Worm (Caenorhabditis elegans) whole organism, midembryonic: Measurements from ENCODE around the gene Y97E10B.1.

Experiments used
- T22C8.4 ChIP-seq: fragments of 200-800 bp; sonication (Bioruptor generic); IDR thresholded peaks from 2 replicates; pipeline ENCODE4 v1.3.6; 2022; ENCODE audit warnings: missing genetic modification characterization, missing compliant biosample characterization
- cog-1 ChIP-seq: sonication (generic microtip); optimal IDR thresholded peaks from 2 replicates; lab custom pipeline; 2016; ENCODE audit warnings: missing genetic modification characterization, missing compliant biosample characterization
- flt-1 ChIP-seq: fragments of 200-800 bp; sonication (Bioruptor generic); IDR thresholded peaks from 2 replicates; pipeline ENCODE4 v1.3.6; 2022; ENCODE audit warnings: missing genetic modification characterization, missing compliant biosample characterization
- klf-2 ChIP-seq: fragments of 200-800 bp; sonication (Bioruptor generic); conservative IDR thresholded peaks from 2 replicates; pipeline ENCODE4 v1.3.6; 2022; ENCODE audit warnings: missing genetic modification reagents, missing genetic modification characterization, missing compliant biosample characterization
- med-1 ChIP-seq: sonication (generic microtip); optimal IDR thresholded peaks from 2 replicates; lab custom pipeline; 2017; ENCODE audit warnings: missing genetic modification characterization, mild to moderate bottlenecking, missing compliant biosample characterization, antibody characterized with exemption, missing genetic modification reagents; ENCODE audit not compliant: insufficient read depth
- ref-1 ChIP-seq: fragments of 200-800 bp; sonication (Bioruptor generic); conservative IDR thresholded peaks from 2 replicates; pipeline ENCODE4 v1.3.6; 2022; ENCODE audit warnings: missing genetic modification reagents, missing genetic modification characterization, missing compliant biosample characterization
- tab-1 ChIP-seq: fragments of 200-800 bp; sonication (Bioruptor generic); IDR thresholded peaks from 2 replicates; pipeline ENCODE4 v1.3.6; 2022; ENCODE audit warnings: missing genetic modification characterization, missing compliant biosample characterization
- ztf-23 ChIP-seq: fragments of 200-800 bp; sonication (Bioruptor generic); IDR thresholded peaks from 2 replicates; pipeline ENCODE4 v1.3.6; 2022; ENCODE audit warnings: missing genetic modification reagents, missing genetic modification characterization, missing compliant biosample characterization

Gene Y97E10B.1

DNA sequence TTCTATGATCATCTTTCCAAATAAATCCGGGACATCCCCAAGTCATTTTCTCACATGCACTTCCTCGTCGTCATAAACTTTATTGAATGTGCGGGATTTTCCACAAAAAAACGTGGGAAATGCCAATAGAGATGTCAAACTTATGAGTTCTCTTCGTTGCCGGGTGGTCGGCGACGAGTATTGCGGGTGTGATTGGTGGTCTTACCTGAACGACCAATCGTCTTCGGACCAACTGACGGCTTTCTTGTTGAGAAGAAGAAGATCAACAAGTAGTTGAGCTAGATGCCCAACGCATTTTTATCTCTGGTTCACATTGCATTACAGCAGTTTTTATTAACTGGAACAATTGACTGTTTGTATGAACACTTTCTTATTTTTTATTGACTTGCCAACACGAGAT, 51.5 kb downstream of the Y97E10B.1 start:
- TF ChIP-seq ztf-23 (GFP tag; lab: Robert Waterston, UW) (no peak), cog-1 (no peak), flt-1 (GFP tag; lab: Robert Waterston, UW) (no peak), T22C8.4 (GFP tag; lab: Robert Waterston, UW) (no peak), klf-2 (GFP tag; lab: Robert Waterston, UW) (no peak), ref-1 (GFP tag; lab: Robert Waterston, UW) (no peak)

DNA sequence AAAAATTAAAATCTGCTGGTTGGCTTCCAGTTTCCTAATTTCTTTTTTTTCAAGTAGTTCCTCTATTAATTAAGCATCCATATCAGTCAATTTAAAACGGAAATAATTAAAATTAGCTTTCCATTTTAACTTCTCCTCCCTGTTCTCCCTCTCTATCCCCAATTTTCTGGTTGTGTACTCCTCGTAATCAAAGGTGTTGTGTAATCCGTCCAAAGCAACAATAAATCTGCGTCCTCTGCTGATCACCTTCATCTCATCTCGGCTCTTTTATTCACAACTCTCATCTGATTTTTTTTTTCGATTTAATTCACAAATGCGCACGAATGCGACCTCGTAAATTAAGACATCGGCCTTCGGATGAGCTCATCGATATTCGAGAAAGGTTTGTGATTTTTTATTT, 52.2 kb downstream of the Y97E10B.1 start, which contains the start of gene Y97E10AR.2:
Y97E10AR.2 (plus strand) TSS at position 301 of the 400 bp plus-strand sequence.
- TF ChIP-seq cog-1 (no peak), flt-1 (GFP tag; lab: Robert Waterston, UW) (no peak), tab-1 (GFP tag; lab: Robert Waterston, UW) (no peak), T22C8.4 (GFP tag; lab: Robert Waterston, UW) (no peak), klf-2 (GFP tag; lab: Robert Waterston, UW) (no peak), ztf-23 (GFP tag; lab: Robert Waterston, UW) (no peak), ref-1 (GFP tag; lab: Robert Waterston, UW) (no peak), med-1 (GFP tag; lab: Kevin White, UChicago) (no peak)
